Worm (Caenorhabditis elegans): Measurements from ENCODE around the gene emb-1.

emb-1 gene

DNA sequence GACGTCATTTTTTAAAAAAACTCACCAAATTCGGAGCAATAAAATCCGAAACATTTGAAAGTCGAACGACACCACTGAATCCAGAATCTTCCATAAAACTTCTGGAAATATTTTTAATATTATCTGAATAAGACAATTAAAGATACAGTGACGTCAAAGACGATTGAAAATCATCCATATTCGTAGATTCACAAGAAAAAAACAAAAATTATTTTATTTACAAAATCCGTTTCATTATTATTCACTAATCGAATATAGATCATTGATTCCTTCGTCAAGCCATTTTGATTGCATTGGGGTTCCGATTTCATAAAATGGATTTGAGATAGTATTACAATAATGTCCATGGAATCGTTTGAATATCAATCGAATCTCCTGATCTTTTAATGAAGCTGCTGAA, 14.6 kb upstream of the emb-1 start, which contains the start of gene oxy-4:
TSS of gene oxy-4 (minus strand) at position 101 of the 400 bp plus-strand sequence.
- TF ChIP-seq alr-1 (tag; optimal IDR thresholded peaks at IDR 0.05) (no peak), egl-27 (tag; optimal IDR thresholded peaks at IDR 0.05) (no peak), fos-1 (tag; optimal IDR thresholded peaks at IDR 0.05) (no peak), F13H6.1 (tag; optimal IDR thresholded peaks at IDR 0.05) (no peak), ceh-82 (tag; optimal IDR thresholded peaks at IDR 0.05) (no peak), nhr-11 (tag; optimal IDR thresholded peaks at IDR 0.05) (no peak), skn-1 (tag; optimal IDR thresholded peaks at IDR 0.05) (no peak), crh-2 (tag; optimal IDR thresholded peaks at IDR 0.05) (no peak), peb-1 (tag; optimal IDR thresholded peaks at IDR 0.05) (no peak), lsy-2 (tag; optimal IDR thresholded peaks at IDR 0.05) (no peak), gmeb-1 (tag; optimal IDR thresholded peaks at IDR 0.05) (no peak), nhr-237 (tag; optimal IDR thresholded peaks at IDR 0.05) (no peak), mdl-1 (tag; optimal IDR thresholded peaks at IDR 0.05) (no peak), elt-3 (tag; optimal IDR thresholded peaks at IDR 0.05) (no peak), nhr-77 (tag; optimal IDR thresholded peaks at IDR 0.05) (no peak), mab-5 (tag; optimal IDR thresholded peaks at IDR 0.05) (no peak), lin-13 (GFP tag; optimal IDR thresholded peaks at IDR 0.05) (no peak), nhr-129 (tag; optimal IDR thresholded peaks at IDR 0.05) (no peak), ama-1 (optimal IDR thresholded peaks at IDR 0.05) (no peak)

- TF ChIP-seq R02D3.7 (tag; optimal IDR thresholded peaks at IDR 0.05) = no peak
- TF ChIP-seq alr-1 (tag; optimal IDR thresholded peaks at IDR 0.05) = no peak
- TF ChIP-seq C34F6.9 (tag; optimal IDR thresholded peaks at IDR 0.05) = no peak
- no peak for TF ChIP-seq ztf-4 (tag; optimal IDR thresholded peaks at IDR 0.05)
- TF ChIP-seq ama-1 (optimal IDR thresholded peaks at IDR 0.05) = no peak
- no peak for TF ChIP-seq lin-13 (GFP tag; optimal IDR thresholded peaks at IDR 0.05)
- TF ChIP-seq ztf-11 (tag; optimal IDR thresholded peaks at IDR 0.05) = no peak
- TF ChIP-seq unc-55 (GFP tag; optimal IDR thresholded peaks at IDR 0.05) = no peak
- no peak for TF ChIP-seq fos-1 (tag; optimal IDR thresholded peaks at IDR 0.05)
- no peak for TF ChIP-seq peb-1 (tag; optimal IDR thresholded peaks at IDR 0.05)
- TF ChIP-seq nhr-23 (tag; optimal IDR thresholded peaks at IDR 0.05) = no peak
- TF ChIP-seq nhr-11 (tag; optimal IDR thresholded peaks at IDR 0.05) = no peak
- no peak for TF ChIP-seq snpc-4 (tag; optimal IDR thresholded peaks at IDR 0.05)
- TF ChIP-seq unc-62 (GFP tag; optimal IDR thresholded peaks at IDR 0.05) = no peak
- TF ChIP-seq mab-5 (tag; optimal IDR thresholded peaks at IDR 0.05) = no peak
- no peak for TF ChIP-seq nhr-10 (tag; optimal IDR thresholded peaks at IDR 0.05)
Observed at ce11 chrIII:5159505-5159904, 13.7 kb upstream of the emb-1 start, which contains the start of gene T10F2.5. T10F2.5 (minus strand) TSS chrIII:5159605.

ce11 chrIII:5160803-5161202, 12.4 kb upstream of the emb-1 start:
- TF ChIP-seq nhr-25 (tag; optimal IDR thresholded peaks at IDR 0.05) (no peak), ztf-11 (tag; optimal IDR thresholded peaks at IDR 0.05) (no peak), blmp-1 (tag; optimal IDR thresholded peaks at IDR 0.05; ENCODE audit: insufficient read depth) (no peak), ceh-16 (tag; optimal IDR thresholded peaks at IDR 0.05) (no peak), nhr-6 (tag; optimal IDR thresholded peaks at IDR 0.05) (no peak), lsy-2 (tag; optimal IDR thresholded peaks at IDR 0.05) (no peak), nhr-12 (tag; optimal IDR thresholded peaks at IDR 0.05) (no peak), unc-55 (GFP tag; optimal IDR thresholded peaks at IDR 0.05) (no peak), lin-11 (tag; optimal IDR thresholded peaks at IDR 0.05) (no peak), F13H6.1 (tag; optimal IDR thresholded peaks at IDR 0.05) (no peak), elt-3 (tag; optimal IDR thresholded peaks at IDR 0.05) (no peak), ZK546.5 (tag; optimal IDR thresholded peaks at IDR 0.05) (no peak), zag-1 (tag; optimal IDR thresholded peaks at IDR 0.05) (no peak), nhr-237 (tag; optimal IDR thresholded peaks at IDR 0.05) (no peak), unc-39 (tag; optimal IDR thresholded peaks at IDR 0.05) (no peak), ztf-1 (GFP tag; conservative IDR thresholded peaks at IDR 0.05) (no peak), nhr-129 (tag; optimal IDR thresholded peaks at IDR 0.05) (no peak), lin-39 (tag; optimal IDR thresholded peaks at IDR 0.05) (no peak), ztf-4 (tag; optimal IDR thresholded peaks at IDR 0.05) (no peak)

Measured in whole organism, L2 larva.